Fruit fly (Drosophila melanogaster) whole organism, larva: Measurements from ENCODE around the gene meso18E.
A peak's percentile ranks its signal among the peaks of the same experiment; 100 is the strongest.

Experiments used
- noc ChIP-seq: fragments of 200-800 bp; sonication (Bioruptor generic); optimal IDR thresholded peaks from 3 replicates; lab custom pipeline; 2019; ENCODE audit warnings: missing biosample characterization, mild to moderate bottlenecking, missing genetic modification characterization, moderate library complexity

The meso18E gene

dm6 chrX:19712898-19713627 is at the start of gene meso18E:
meso18E (minus strand) TSS chrX:19713045.
- no peak for TF ChIP-seq noc (tag; lab: Kevin White, UChicago)

DNA sequence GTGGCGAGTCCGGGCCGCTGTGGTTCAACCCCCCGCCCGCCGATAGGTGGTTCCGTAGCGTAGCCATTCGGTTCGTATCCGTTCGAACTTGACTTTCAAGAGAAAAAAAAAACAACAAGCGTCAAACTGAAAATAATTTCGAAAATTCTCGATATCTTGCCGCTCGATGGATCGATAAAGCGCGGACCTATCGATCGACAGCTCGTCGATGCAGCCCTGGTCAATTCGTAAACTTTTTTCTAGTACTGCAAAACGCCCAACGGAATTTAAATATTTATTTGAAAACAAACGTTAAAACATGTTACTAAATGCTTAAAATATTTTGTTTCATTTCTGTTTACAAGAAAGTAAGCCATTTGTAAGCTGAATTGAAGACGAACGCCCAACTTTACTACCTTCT is 49.3 kb upstream of the meso18E start:
- no peak for TF ChIP-seq noc (tag; lab: Kevin White, UChicago)

dm6 chrX:19754705-19755403 is 42.0 kb upstream of the meso18E start:
- no peak for TF ChIP-seq noc (tag; lab: Kevin White, UChicago)

DNA sequence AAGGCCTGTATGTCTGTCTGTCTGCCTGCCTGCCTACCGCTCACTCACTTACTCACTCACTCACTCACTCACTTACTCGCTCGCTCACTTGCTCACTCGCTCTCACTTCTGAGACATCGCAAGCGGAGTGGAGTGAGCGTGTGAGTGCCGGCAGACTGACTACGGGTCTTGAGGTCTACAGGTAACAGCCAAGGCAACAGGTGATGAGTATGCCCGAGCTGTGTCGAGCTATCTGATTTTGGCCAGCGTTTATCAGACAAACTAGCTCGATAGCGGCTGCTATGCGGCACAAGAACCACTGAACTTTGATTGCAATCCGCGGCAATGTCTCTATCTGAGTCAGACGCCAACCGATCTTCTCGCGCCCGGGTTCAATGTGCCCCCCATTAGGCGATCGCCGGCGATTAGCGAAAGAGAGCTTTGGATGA is 41.3 kb upstream of the meso18E start:
- peak; percentile 45 for TF ChIP-seq noc (tag; lab: Kevin White, UChicago)

- TF ChIP-seq noc (tag; lab: Kevin White, UChicago), result no peak
These were observed 40.9 kb upstream of the meso18E start for dm6 chrX:19753710-19754109.

dm6 chrX:19752344-19752743 is 39.5 kb upstream of the meso18E start:
- TF ChIP-seq noc (tag; lab: Kevin White, UChicago), result no peak

DNA sequence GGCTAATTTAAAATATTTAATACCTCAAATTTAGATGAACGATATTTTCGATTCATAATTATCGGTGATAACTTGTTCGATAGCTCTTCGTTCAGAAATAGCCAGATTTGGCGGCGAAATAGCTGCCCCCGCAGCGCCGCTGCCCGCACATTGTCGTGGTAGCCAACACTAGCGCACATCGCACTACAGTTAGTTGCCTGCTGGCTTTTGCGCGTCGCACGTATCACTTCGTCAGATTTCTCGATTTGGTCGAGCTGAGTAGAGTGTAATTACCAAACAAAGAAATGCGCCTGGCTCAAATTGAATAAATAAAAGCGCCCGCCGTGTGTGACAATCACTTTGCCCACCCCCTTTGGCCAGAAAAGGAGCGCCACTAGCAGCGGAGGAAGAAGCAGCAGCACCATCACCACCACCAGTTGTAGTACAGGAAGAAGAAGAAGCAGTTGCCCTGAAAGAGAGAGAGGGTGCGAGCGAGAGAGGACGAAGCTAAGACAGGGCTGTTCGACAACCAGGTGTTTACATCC is 37.8 kb upstream of the meso18E start, which contains the start of gene Abcd3:
Abcd3 (plus strand) TSS at position 145 of the 524 bp plus-strand sequence.
- TF ChIP-seq noc (tag; lab: Kevin White, UChicago), result peak; percentile 58

DNA sequence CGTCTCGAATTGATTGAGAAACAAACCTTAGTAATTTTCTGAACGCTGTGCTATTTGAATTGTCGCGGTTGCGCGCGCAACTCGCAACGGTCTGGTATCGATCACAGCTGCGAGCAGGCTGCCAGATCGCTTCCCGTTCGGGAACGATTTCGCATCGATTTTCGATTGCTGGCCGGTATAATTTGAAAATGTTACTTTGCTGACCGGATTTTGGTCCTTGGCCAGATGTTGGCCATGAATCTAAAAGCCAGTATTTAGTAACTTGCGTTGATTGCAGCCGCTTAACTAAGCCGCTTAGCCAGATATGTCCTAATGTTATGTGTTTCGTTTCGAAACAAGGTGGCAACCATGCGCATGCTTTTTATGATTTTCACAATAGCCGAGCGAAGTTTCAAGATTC is 35.7 kb upstream of the meso18E start:
- no peak for TF ChIP-seq noc (tag; lab: Kevin White, UChicago)

DNA sequence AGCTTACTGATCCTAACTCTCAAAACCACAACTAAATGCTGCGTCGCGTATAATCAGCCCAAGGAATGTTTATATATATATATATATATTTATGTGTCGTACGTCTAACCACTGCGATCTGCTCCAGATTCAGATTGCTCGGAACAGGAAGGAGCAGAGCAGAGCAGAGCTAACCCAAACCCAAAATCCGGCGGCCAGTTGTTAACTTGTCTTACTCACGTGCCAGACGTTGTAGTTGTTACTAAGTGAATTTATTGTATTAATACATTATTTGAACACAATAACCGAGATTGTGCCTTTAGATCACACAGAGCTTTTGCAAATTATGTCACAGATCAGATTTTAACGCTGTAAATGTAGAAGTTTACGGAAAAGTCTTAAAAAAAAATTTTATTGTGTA is 35.2 kb upstream of the meso18E start, which contains the start of gene Alr:
Alr (plus strand) TSS at position 301 of the 400 bp plus-strand sequence.
- no peak for TF ChIP-seq noc (tag; lab: Kevin White, UChicago)

DNA sequence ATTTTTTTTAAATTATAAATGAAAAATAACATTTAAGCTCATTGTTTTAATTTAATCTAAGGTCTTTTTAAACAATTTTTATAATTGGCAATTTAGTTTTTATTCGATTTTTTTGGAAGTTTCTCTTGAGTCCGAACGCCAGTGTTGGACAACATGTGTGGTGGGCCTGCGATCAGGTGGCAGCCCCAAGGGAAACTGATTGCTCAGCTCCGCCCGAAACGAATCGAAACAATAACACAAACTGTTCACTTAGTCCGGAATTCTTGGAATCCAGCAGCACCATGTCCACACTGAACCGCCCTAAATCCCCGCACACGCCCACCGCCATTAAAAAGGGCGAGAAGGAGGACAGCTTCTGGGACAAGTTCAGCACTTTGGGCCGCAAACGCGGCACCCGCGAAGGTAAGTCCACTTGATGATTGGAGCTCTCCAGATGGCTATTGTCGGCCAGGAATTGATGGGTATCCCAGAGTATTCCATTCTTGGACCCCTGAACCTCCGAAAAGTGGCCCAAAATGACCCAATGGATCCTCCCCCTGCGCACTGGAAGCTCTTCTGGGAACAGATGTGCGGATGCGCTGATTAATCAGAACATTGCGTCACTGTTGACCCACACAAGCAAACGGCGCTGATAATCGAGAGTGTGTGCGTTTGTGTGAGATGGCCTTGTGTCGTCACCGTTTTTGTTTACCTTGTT is 33.2 kb upstream of the meso18E start, which contains the start of gene parvin:
parvin (plus strand) TSS at position 134 of the 697 bp plus-strand sequence.
- TF ChIP-seq noc (tag; lab: Kevin White, UChicago), result peak; percentile 4

DNA sequence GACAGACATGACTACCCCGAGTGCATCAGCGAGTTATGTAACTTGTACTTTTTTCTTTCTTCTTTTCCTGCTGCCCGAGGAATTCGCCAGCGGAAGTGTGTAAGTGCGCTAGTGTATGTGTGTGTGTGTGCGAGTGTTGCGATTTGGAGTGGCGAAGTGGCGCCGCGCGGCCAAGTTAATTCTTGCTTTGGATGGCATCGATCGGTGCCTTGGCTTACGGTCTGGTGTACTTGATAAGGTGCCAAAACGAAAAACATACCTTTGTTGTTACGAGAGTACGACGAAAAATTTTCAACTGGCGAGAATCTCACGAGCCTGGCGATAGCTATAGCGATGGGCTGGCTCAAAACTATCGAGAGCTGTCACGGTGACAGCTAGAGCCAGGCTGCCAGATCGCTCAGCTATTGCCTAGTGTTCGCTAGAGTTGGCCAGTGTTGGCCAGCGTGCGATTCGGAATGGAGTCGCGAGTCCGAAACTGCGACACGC is 31.2 kb upstream of the meso18E start, which contains the start of the genes CG18809, COX6B, CG33932 and Rpp20:
CG18809 (minus strand) TSS at position 333 of the 486 bp plus-strand sequence.
COX6B (minus strand) TSS at position 333 of the 486 bp plus-strand sequence.
CG33932 (plus strand) TSS at position 429 of the 486 bp plus-strand sequence.
Rpp20 (plus strand) TSS at position 429 of the 486 bp plus-strand sequence.
- TF ChIP-seq noc (tag; lab: Kevin White, UChicago), result peak; percentile 47

dm6 chrX:19737872-19738271 is 25.0 kb upstream of the meso18E start:
- TF ChIP-seq noc (tag; lab: Kevin White, UChicago), result no peak

DNA sequence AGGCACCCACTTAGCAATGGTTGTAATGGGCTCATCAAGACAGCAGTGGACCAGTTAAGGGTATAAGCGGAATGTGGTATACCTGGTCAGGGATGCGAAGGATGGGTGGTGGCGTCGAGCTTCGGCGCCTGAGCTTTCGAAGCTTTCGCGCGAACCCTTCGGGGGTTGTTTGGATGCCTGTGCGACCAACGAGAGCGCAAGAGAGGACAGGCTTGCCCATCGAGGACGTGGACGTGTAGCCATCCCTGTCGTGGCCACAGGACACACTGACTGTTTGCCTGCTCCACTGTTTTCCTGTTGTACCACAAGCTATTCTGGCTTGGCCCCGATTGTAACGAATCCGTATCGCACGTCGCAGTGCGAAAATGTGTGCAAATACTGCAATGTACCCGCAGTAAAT is 22.4 kb upstream of the meso18E start, which contains the start of gene CG14234:
CG14234 (plus strand) TSS at position 301 of the 400 bp plus-strand sequence.
- no peak for TF ChIP-seq noc (tag; lab: Kevin White, UChicago)

- TF ChIP-seq noc (tag; lab: Kevin White, UChicago), result no peak
These were observed 18.0 kb upstream of the meso18E start, which contains the start of gene AP-1-2beta for dm6 chrX:19730844-19731243. AP-1-2beta (plus strand) TSS chrX:19731004.
